Worm (Caenorhabditis elegans) whole organism, L4/young adult: ENCODE results near the gene Y15E3A.3.

ENCODE experiments used
- W03F9.2 ChIP-seq: fragments of 150-350 bp; optimal IDR thresholded peaks from 2 replicates; lab custom pipeline; 2014; ENCODE audit warnings: missing biosample characterization, missing genetic modification characterization
- dao-5 ChIP-seq: sonication (generic microtip); optimal IDR thresholded peaks from 2 replicates; lab custom pipeline; 2016; ENCODE audit warnings: missing genotype, missing genetic modification characterization, moderate library complexity, missing compliant biosample characterization

DNA sequence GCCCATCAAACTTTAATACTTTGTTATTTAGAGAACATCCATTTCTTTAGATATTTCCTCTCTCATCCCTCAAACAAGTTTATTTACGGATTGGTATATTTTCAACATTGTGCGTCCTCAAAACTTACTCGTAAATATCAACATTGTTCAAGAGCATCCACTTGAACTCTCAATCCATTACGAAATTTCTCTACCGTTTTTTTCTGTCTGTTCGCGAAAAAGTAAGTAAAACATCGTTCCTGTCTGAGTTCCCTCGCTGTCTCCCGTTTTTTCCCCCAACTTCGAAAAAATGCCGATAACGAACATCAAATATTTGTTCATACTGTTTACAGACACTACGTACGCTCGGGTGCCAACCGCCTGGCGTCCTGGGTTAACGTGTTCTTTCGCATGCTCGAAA, 9.3 kb upstream of the Y15E3A.3 start:
- no peak for TF ChIP-seq dao-5
- TF ChIP-seq W03F9.2, result no peak
